Worm (Caenorhabditis elegans) whole organism, L1 larva: ENCODE measurements around the gene ZK622.1.

Source experiments
- C04F5.9 ChIP-seq: sonication (generic microtip); optimal IDR thresholded peaks from 2 replicates; lab custom pipeline; 2016; ENCODE audit warnings: missing genetic modification characterization, missing compliant biosample characterization
- C16A3.4 ChIP-seq: fragments of 150-350 bp; optimal IDR thresholded peaks from 2 replicates; lab custom pipeline; 2014; ENCODE audit warnings: missing biosample characterization, missing genetic modification characterization
- C34B4.2 ChIP-seq: sonication (generic microtip); optimal IDR thresholded peaks from 2 replicates; lab custom pipeline; 2017; ENCODE audit warnings: mild to moderate bottlenecking, missing genetic modification characterization, missing compliant biosample characterization
- F16B12.6 ChIP-seq: fragments of 150-350 bp; optimal IDR thresholded peaks from 2 replicates; lab custom pipeline; 2014; ENCODE audit warnings: missing biosample characterization, missing genetic modification characterization
- aha-1 ChIP-seq: fragments of 150-350 bp; optimal IDR thresholded peaks from 2 replicates; lab custom pipeline; 2014; ENCODE audit warnings: missing biosample characterization, missing genetic modification characterization
- aly-2 ChIP-seq: fragments of 150-350 bp; optimal IDR thresholded peaks from 2 replicates; lab custom pipeline; 2014; ENCODE audit warnings: missing biosample characterization, missing genetic modification characterization
- blmp-1 ChIP-seq: fragments of 150-350 bp; optimal IDR thresholded peaks from 2 replicates; lab custom pipeline; 2014; ENCODE audit warnings: missing biosample characterization, missing genetic modification characterization
- ceh-63 ChIP-seq: fragments of 200-800 bp; sonication (Bioruptor generic); optimal IDR thresholded peaks from 2 replicates; lab custom pipeline; 2018; ENCODE audit warnings: mild to moderate bottlenecking, missing genetic modification characterization, missing compliant biosample characterization
- ceh-8 ChIP-seq: fragments of 200-800 bp; sonication (Bioruptor generic); optimal IDR thresholded peaks from 2 replicates; lab custom pipeline; 2018; ENCODE audit warnings: mild to moderate bottlenecking, missing genetic modification characterization, moderate library complexity, missing compliant biosample characterization
- ceh-82 ChIP-seq, 3 experiments: fragments of 150-350 bp in 1 of 3; sonication (generic microtip) in 2 of 3; optimal IDR thresholded peaks; 2 replicates each; lab custom pipeline; 2014 to 2017; ENCODE audit warnings: missing biosample characterization in 3 of 3, missing genetic modification characterization in 3 of 3
- ceh-90 ChIP-seq: sonication (generic microtip); optimal IDR thresholded peaks from 2 replicates; lab custom pipeline; 2016; ENCODE audit warnings: missing genetic modification characterization, missing compliant biosample characterization
- ces-1 ChIP-seq: fragments of 150-350 bp; optimal IDR thresholded peaks from 2 replicates; lab custom pipeline; 2014; ENCODE audit warnings: missing biosample characterization, missing genetic modification reagents, missing genetic modification characterization
- dpl-1 ChIP-seq, 3 experiments: fragments of 150-350 bp in 2 of 3; sonication (generic microtip) in 1 of 3; optimal IDR thresholded peaks; 2 replicates each; lab custom pipeline; 2014 to 2017; ENCODE audit warnings: missing biosample characterization in 3 of 3, missing genetic modification characterization in 3 of 3, missing genetic modification reagents in 3 of 3
- egl-13 ChIP-seq: sonication (generic microtip); optimal IDR thresholded peaks from 2 replicates; lab custom pipeline; 2016; ENCODE audit warnings: missing genotype, missing genetic modification reagents, missing genetic modification characterization, missing compliant biosample characterization
- elt-2 ChIP-seq: sonication (generic microtip); optimal IDR thresholded peaks from 2 replicates; lab custom pipeline; 2016; ENCODE audit warnings: missing genetic modification characterization, mild to moderate bottlenecking, inconsistent platforms, missing compliant biosample characterization, missing genetic modification reagents
- elt-3 ChIP-seq, 6 experiments: fragments of 150-350 bp in 1 of 6; sonication (generic microtip); optimal IDR thresholded peaks; 2 replicates each; lab custom pipeline; 2017 to 2018; ENCODE audit warnings: missing biosample characterization in 6 of 6, missing genetic modification characterization in 6 of 6, inconsistent platforms in 1 of 6
- fkh-10 ChIP-seq: sonication (generic microtip); optimal IDR thresholded peaks from 2 replicates; lab custom pipeline; 2017; ENCODE audit warnings: missing biosample characterization, missing genetic modification reagents, missing genetic modification characterization
- fkh-4 ChIP-seq: sonication (generic microtip); optimal IDR thresholded peaks from 2 replicates; lab custom pipeline; 2016; ENCODE audit warnings: missing compliant biosample characterization, missing genetic modification characterization, borderline replicate concordance
- fos-1 ChIP-seq: fragments of 150-350 bp; optimal IDR thresholded peaks from 2 replicates; lab custom pipeline; 2014; ENCODE audit warnings: missing biosample characterization, missing genetic modification characterization
- grh-1 ChIP-seq: fragments of 200-800 bp; sonication (Bioruptor generic); IDR thresholded peaks from 2 replicates; pipeline ENCODE4 v1.3.6; 2022; ENCODE audit warnings: missing genetic modification reagents, missing genetic modification characterization, missing compliant biosample characterization
- hlh-4 ChIP-seq: sonication (generic microtip); optimal IDR thresholded peaks from 2 replicates; lab custom pipeline; 2016; ENCODE audit warnings: mild to moderate bottlenecking, missing genetic modification characterization, missing compliant biosample characterization
- isw-1 ChIP-seq: fragments of 200-800 bp; sonication (Bioruptor generic); IDR thresholded peaks from 2 replicates; pipeline ENCODE4 v1.3.6; 2022; ENCODE audit warnings: missing genetic modification characterization, missing compliant biosample characterization
- lin-13 ChIP-seq: fragments of 150-350 bp; optimal IDR thresholded peaks from 2 replicates; lab custom pipeline; 2014; ENCODE audit warnings: missing biosample characterization, missing genetic modification reagents, missing genetic modification characterization
- lin-14 ChIP-seq: fragments of 200-800 bp; sonication (Bioruptor generic); optimal IDR thresholded peaks from 2 replicates; lab custom pipeline; 2018; ENCODE audit warnings: mild to moderate bottlenecking, missing genetic modification characterization, moderate library complexity, missing compliant biosample characterization
- lin-15B ChIP-seq: fragments of 150-350 bp; sonication (generic microtip); optimal IDR thresholded peaks from 3 replicates; lab custom pipeline; 2014; ENCODE audit warnings: missing biosample characterization, missing genetic modification characterization
- lsy-2 ChIP-seq, 2 experiments: fragments of 150-350 bp; optimal IDR thresholded peaks; 2 replicates each; lab custom pipeline; 2014; ENCODE audit warnings: missing biosample characterization in 2 of 2, missing genetic modification characterization in 2 of 2
- mab-9 ChIP-seq: fragments of 200-800 bp; sonication (Bioruptor generic); IDR thresholded peaks from 2 replicates; pipeline ENCODE4 v1.3.6; 2022; ENCODE audit warnings: missing genetic modification reagents, missing genetic modification characterization, missing compliant biosample characterization
- mdl-1 ChIP-seq, 2 experiments: fragments of 150-350 bp; optimal IDR thresholded peaks; 2 replicates each; lab custom pipeline; 2014 to 2017; ENCODE audit warnings: missing biosample characterization in 2 of 2, missing genetic modification characterization in 2 of 2, inconsistent platforms in 1 of 2
- mef-2 ChIP-seq: fragments of 150-350 bp; optimal IDR thresholded peaks from 2 replicates; lab custom pipeline; 2014; ENCODE audit warnings: missing biosample characterization, missing genetic modification characterization
- mep-1 ChIP-seq: fragments of 150-350 bp; optimal IDR thresholded peaks from 2 replicates; lab custom pipeline; 2014; ENCODE audit warnings: missing biosample characterization, missing genetic modification characterization
- nhr-11 ChIP-seq: fragments of 150-350 bp; optimal IDR thresholded peaks from 2 replicates; lab custom pipeline; 2014; ENCODE audit warnings: missing biosample characterization, missing genetic modification characterization
- nhr-19 ChIP-seq: fragments of 200-800 bp; sonication (Bioruptor generic); conservative IDR thresholded peaks from 2 replicates; pipeline ENCODE4 v1.3.6; 2022; ENCODE audit warnings: missing genetic modification characterization, missing compliant biosample characterization
- nhr-237 ChIP-seq: fragments of 150-350 bp; optimal IDR thresholded peaks from 2 replicates; lab custom pipeline; 2014; ENCODE audit warnings: missing biosample characterization, missing genetic modification characterization
- nhr-47 ChIP-seq: sonication (generic microtip); optimal IDR thresholded peaks from 2 replicates; lab custom pipeline; 2016; ENCODE audit warnings: mild to moderate bottlenecking, missing genetic modification characterization, moderate library complexity, missing compliant biosample characterization
- nhr-71 ChIP-seq: sonication (generic microtip); optimal IDR thresholded peaks from 2 replicates; lab custom pipeline; 2016; ENCODE audit warnings: mild to moderate bottlenecking, missing genetic modification characterization, moderate library complexity, missing compliant biosample characterization
- nhr-76 ChIP-seq: sonication (generic microtip); optimal IDR thresholded peaks from 2 replicates; lab custom pipeline; 2017; ENCODE audit warnings: missing biosample characterization, missing genetic modification characterization
- nhr-84 ChIP-seq: sonication (generic microtip); optimal IDR thresholded peaks from 2 replicates; lab custom pipeline; 2017; ENCODE audit warnings: missing biosample characterization, missing genetic modification characterization
- nhr-90 ChIP-seq: sonication (generic microtip); optimal IDR thresholded peaks from 2 replicates; lab custom pipeline; 2016; ENCODE audit warnings: mild to moderate bottlenecking, missing genetic modification characterization, missing compliant biosample characterization; ENCODE audit not compliant: poor library complexity
- pax-3 ChIP-seq: fragments of 200-800 bp; sonication (Bioruptor generic); optimal IDR thresholded peaks from 2 replicates; lab custom pipeline; 2018; ENCODE audit warnings: mild to moderate bottlenecking, missing genetic modification characterization, moderate library complexity, missing compliant biosample characterization
- skn-1 ChIP-seq: fragments of 150-350 bp; optimal IDR thresholded peaks from 2 replicates; lab custom pipeline; 2014; ENCODE audit warnings: missing biosample characterization, missing genetic modification characterization
- snu-23 ChIP-seq: sonication (generic microtip); optimal IDR thresholded peaks from 2 replicates; lab custom pipeline; 2016; ENCODE audit warnings: missing genetic modification characterization, missing compliant biosample characterization
- sptf-1 ChIP-seq: fragments of 150-350 bp; optimal IDR thresholded peaks from 2 replicates; lab custom pipeline; 2014; ENCODE audit warnings: missing biosample characterization, missing genetic modification characterization
- sup-37 ChIP-seq: fragments of 200-800 bp; sonication (Bioruptor generic); optimal IDR thresholded peaks from 2 replicates; lab custom pipeline; 2018; ENCODE audit warnings: mild to moderate bottlenecking, missing genetic modification characterization, missing compliant biosample characterization
- tbx-2 ChIP-seq: sonication (generic microtip); optimal IDR thresholded peaks from 2 replicates; lab custom pipeline; 2016; ENCODE audit warnings: missing genetic modification characterization, missing compliant biosample characterization
- tlp-1 ChIP-seq: fragments of 150-350 bp; optimal IDR thresholded peaks from 2 replicates; lab custom pipeline; 2014; ENCODE audit warnings: missing biosample characterization, missing genetic modification characterization
- unc-130 ChIP-seq: fragments of 150-350 bp; optimal IDR thresholded peaks from 2 replicates; lab custom pipeline; 2017; ENCODE audit warnings: missing biosample characterization, missing genetic modification characterization, inconsistent platforms
- unc-98 ChIP-seq: fragments of 200-800 bp; sonication (Bioruptor generic); IDR thresholded peaks from 2 replicates; pipeline ENCODE4 v1.3.6; 2022; ENCODE audit warnings: missing genetic modification characterization, missing compliant biosample characterization
- vab-15 ChIP-seq: sonication (generic microtip); optimal IDR thresholded peaks from 2 replicates; lab custom pipeline; 2017; ENCODE audit warnings: missing genotype, mild to moderate bottlenecking, missing genetic modification characterization, missing compliant biosample characterization
- xbp-1 ChIP-seq: sonication (generic microtip); optimal IDR thresholded peaks from 2 replicates; lab custom pipeline; 2016; ENCODE audit warnings: missing genetic modification characterization, missing compliant biosample characterization
- zag-1 ChIP-seq: fragments of 150-350 bp; optimal IDR thresholded peaks from 2 replicates; lab custom pipeline; 2014; ENCODE audit warnings: missing biosample characterization, missing genetic modification characterization
- zip-4 ChIP-seq: fragments of 200-800 bp; sonication (Bioruptor generic); optimal IDR thresholded peaks from 2 replicates; lab custom pipeline; 2018; ENCODE audit warnings: mild to moderate bottlenecking, missing genetic modification characterization, moderate library complexity, missing compliant biosample characterization
- ztf-11 ChIP-seq, 2 experiments: sonication (generic microtip); optimal IDR thresholded peaks; 2 replicates each; lab custom pipeline; 2016 to 2017; ENCODE audit warnings: missing genetic modification characterization in 2 of 2, missing biosample characterization in 1 of 2, missing compliant biosample characterization in 1 of 2
- ztf-4 ChIP-seq: fragments of 150-350 bp; optimal IDR thresholded peaks from 2 replicates; lab custom pipeline; 2014; ENCODE audit warnings: missing biosample characterization, missing genetic modification characterization

ZK622.1 gene

DNA sequence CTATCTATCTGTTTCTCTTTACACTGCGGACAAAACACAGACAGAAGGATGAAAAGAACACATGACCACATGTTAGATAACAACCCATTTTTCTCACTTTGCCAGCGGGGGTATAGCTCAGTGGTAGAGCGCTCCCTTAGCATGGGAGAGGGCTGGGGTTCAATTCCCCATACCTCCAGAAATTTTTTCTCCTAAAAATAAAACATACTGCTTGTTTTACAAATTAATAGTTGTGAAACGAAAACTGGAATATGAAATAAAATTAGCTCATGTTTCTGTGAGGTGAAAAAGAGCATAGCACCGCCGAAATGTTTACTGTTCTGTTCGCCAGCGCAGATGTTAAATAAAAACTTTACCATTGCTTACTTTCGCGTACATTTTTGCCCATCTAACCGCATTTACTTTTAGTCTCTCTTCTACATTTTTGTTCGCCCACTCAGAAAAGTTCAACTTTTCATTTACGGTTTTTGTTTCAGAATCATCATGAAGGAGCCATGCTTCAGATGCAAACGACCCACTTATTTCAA lies 1.3 kb upstream of the ZK622.1 start, which contains the start of gene ZK622.4 (continued):
- TF ChIP-seq unc-98 (no peak), tbx-2 (tag; lab: Kevin White, UChicago) (peak; percentile 30), hlh-4 (tag; lab: Kevin White, UChicago) (no peak), xbp-1 (tag; lab: Kevin White, UChicago) (peak; percentile 35), nhr-84 (tag; lab: Kevin White, UChicago) (no peak), aly-2 (tag; lab: Kevin White, UChicago) (no peak), elt-2 (tag; lab: Kevin White, UChicago) (peak; percentile 37), mdl-1 (tag; optimal IDR thresholded peaks at IDR 0.05; lab: Kevin White, UChicago) (peak in 1 of 2 experiments; percentile 47), ceh-90 (tag; lab: Kevin White, UChicago) (no peak), zag-1 (tag; lab: Kevin White, UChicago) (no peak), ceh-63 (no peak), unc-130 (tag; lab: Kevin White, UChicago) (no peak), nhr-90 (tag; lab: Kevin White, UChicago) (peak; percentile 15), C04F5.9 (tag; lab: Kevin White, UChicago) (no peak), ceh-8 (GFP tag; lab: Kevin White, UChicago) (no peak), aha-1 (no peak), nhr-47 (peak; percentile 71), sptf-1 (tag; lab: Kevin White, UChicago) (no peak), F16B12.6 (tag; lab: Kevin White, UChicago) (peak; percentile 3), nhr-11 (tag; lab: Kevin White, UChicago) (no peak), zip-4 (GFP tag; lab: Kevin White, UChicago) (no peak), pax-3 (tag; lab: Kevin White, UChicago) (no peak), C16A3.4 (tag; lab: Kevin White, UChicago) (peak; percentile 71), ceh-82 (tag; optimal IDR thresholded peaks at IDR 0.05; lab: Kevin White, UChicago) (peak in 1 of 3 experiments; percentile 39), nhr-19 (GFP tag; lab: Robert Waterston, UW) (peak; percentile 33), mep-1 (tag; lab: Kevin White, UChicago) (peak; percentile 54), vab-15 (tag; lab: Kevin White, UChicago) (no peak), dpl-1 (GFP tag; optimal IDR thresholded peaks at IDR 0.05; lab: Kevin White, UChicago) (peak; percentile 15 to 47 (median 20)), fos-1 (tag; lab: Kevin White, UChicago) (peak; percentile 29), ztf-11 (tag; optimal IDR thresholded peaks at IDR 0.05; lab: Kevin White, UChicago) (no peak), isw-1 (no peak), mab-9 (GFP tag; lab: Robert Waterston, UW) (no peak), tlp-1 (no peak), nhr-76 (tag; lab: Kevin White, UChicago) (no peak), mef-2 (tag; lab: Kevin White, UChicago) (no peak), skn-1 (tag; lab: Kevin White, UChicago) (peak; percentile 25), lin-13 (GFP tag; lab: Kevin White, UChicago) (no peak), nhr-71 (tag; lab: Kevin White, UChicago) (peak; percentile 67), fkh-4 (tag; lab: Kevin White, UChicago) (no peak), lin-14 (GFP tag; lab: Kevin White, UChicago) (peak; percentile 62), grh-1 (GFP tag; lab: Robert Waterston, UW) (no peak), ces-1 (GFP tag; lab: Kevin White, UChicago) (no peak), C34B4.2 (tag; lab: Kevin White, UChicago) (no peak), nhr-237 (tag; lab: Kevin White, UChicago) (no peak), fkh-10 (no peak), snu-23 (peak; percentile 80), elt-3 (tag; optimal IDR thresholded peaks at IDR 0.05; lab: Kevin White, UChicago) (peak in 1 of 6 experiments; percentile 56), egl-13 (tag; lab: Kevin White, UChicago) (peak; percentile 9), blmp-1 (tag; lab: Kevin White, UChicago) (peak; percentile 36), sup-37 (GFP tag; lab: Kevin White, UChicago) (no peak), lin-15B (tag; lab: Kevin White, UChicago) (no peak), ztf-4 (no peak), lsy-2 (tag; optimal IDR thresholded peaks at IDR 0.05; lab: Kevin White, UChicago) (peak; percentile 49 to 76)
